Worm (Caenorhabditis elegans): Measurements from ENCODE around the gene F59A1.13.

- TF ChIP-seq pha-4 (tag; optimal IDR thresholded peaks at IDR 0.05), result no peak
- TF ChIP-seq nhr-28 (tag; optimal IDR thresholded peaks at IDR 0.05), result no peak
- no peak for TF ChIP-seq skn-1 (tag; optimal IDR thresholded peaks at IDR 0.05)
- no peak for TF ChIP-seq ceh-82 (tag; optimal IDR thresholded peaks at IDR 0.05)
- TF ChIP-seq nhr-67 (tag; optimal IDR thresholded peaks at IDR 0.05), result no peak
- no peak for TF ChIP-seq fkh-10 (GFP tag; optimal IDR thresholded peaks at IDR 0.05)
- TF ChIP-seq snpc-4 (tag; optimal IDR thresholded peaks at IDR 0.05), result no peak
- no peak for TF ChIP-seq pqm-1 (tag; optimal IDR thresholded peaks at IDR 0.05)
- no peak for TF ChIP-seq ztf-4 (tag; optimal IDR thresholded peaks at IDR 0.05)
- TF ChIP-seq ZK546.5 (tag; optimal IDR thresholded peaks at IDR 0.05), result no peak
- TF ChIP-seq nhr-25 (tag; optimal IDR thresholded peaks at IDR 0.05), result no peak
- no peak for TF ChIP-seq aly-2 (tag; optimal IDR thresholded peaks at IDR 0.05)
- no peak for TF ChIP-seq fos-1 (tag; optimal IDR thresholded peaks at IDR 0.05)
- TF ChIP-seq R02D3.7 (tag; optimal IDR thresholded peaks at IDR 0.05), result no peak
Measured at ce11 chrV:17655205-17655604, 35.6 kb downstream of the F59A1.13 start.

All from whole organism, L3 larva.